Fruit fly (Drosophila melanogaster) whole organism, embryonic: ENCODE data around the gene CG11382.

Experiments
- Antp ChIP-seq: fragments of 200-800 bp; sonication (Bioruptor generic); optimal IDR thresholded peaks from 3 replicates; lab custom pipeline; 2016; ENCODE audit warnings: missing biosample characterization, missing genetic modification characterization
- Bteb2 ChIP-seq: fragments of 200-800 bp; sonication (Bioruptor generic); optimal IDR thresholded peaks from 2 replicates; lab custom pipeline; 2016; ENCODE audit warnings: missing biosample characterization, missing genetic modification characterization
- CG11093 ChIP-seq: fragments of 200-800 bp; sonication (Bioruptor generic); IDR thresholded peaks from 3 replicates; pipeline ENCODE4 v1.3.6; 2022; ENCODE audit warnings: missing biosample characterization, missing genetic modification characterization
- CG12155 ChIP-seq: fragments of 200-800 bp; sonication (Bioruptor generic); optimal IDR thresholded peaks from 3 replicates; lab custom pipeline; 2016; ENCODE audit warnings: missing biosample characterization, missing genetic modification characterization
- CG13123 ChIP-seq: fragments of 200-800 bp; sonication (Bioruptor generic); optimal IDR thresholded peaks from 2 replicates; lab custom pipeline; 2016; ENCODE audit warnings: missing biosample characterization, missing genetic modification characterization
- CG1529 ChIP-seq: fragments of 200-800 bp; sonication (Bioruptor generic); optimal IDR thresholded peaks from 3 replicates; lab custom pipeline; 2018; ENCODE audit warnings: missing biosample characterization, missing genetic modification characterization
- CG15479 ChIP-seq: fragments of 200-800 bp; sonication (Bioruptor generic); optimal IDR thresholded peaks from 3 replicates; lab custom pipeline; 2019; ENCODE audit warnings: missing biosample characterization, mild to moderate bottlenecking, missing genetic modification characterization, moderate library complexity
- CG1603 ChIP-seq: fragments of 200-800 bp; sonication (Bioruptor generic); optimal IDR thresholded peaks from 2 replicates; lab custom pipeline; 2019; ENCODE audit warnings: missing biosample characterization, mild to moderate bottlenecking, missing genetic modification characterization, moderate library complexity
- CG16779 ChIP-seq: fragments of 200-800 bp; sonication (Bioruptor generic); IDR thresholded peaks from 2 replicates; pipeline ENCODE4 v1.3.6; 2022; ENCODE audit warnings: missing biosample characterization, missing genetic modification characterization
- CG16813 ChIP-seq: fragments of 200-800 bp; sonication (Bioruptor generic); IDR thresholded peaks from 3 replicates; pipeline ENCODE4 v1.3.6; 2022; ENCODE audit warnings: missing biosample characterization, missing genetic modification characterization; ENCODE audit not compliant: partially characterized antibody
- CG17328 ChIP-seq: fragments of 200-800 bp; sonication (Bioruptor generic); IDR thresholded peaks from 2 replicates; pipeline ENCODE4 v1.3.6; 2022; ENCODE audit warnings: missing biosample characterization, missing genetic modification characterization
- CG18262 ChIP-seq: fragments of 200-800 bp; optimal IDR thresholded peaks from 3 replicates; lab custom pipeline; 2019; ENCODE audit warnings: missing biosample characterization, mild to moderate bottlenecking, missing genetic modification characterization, moderate library complexity
- CG32532 ChIP-seq: fragments of 200-800 bp; sonication (Bioruptor generic); IDR thresholded peaks from 2 replicates; pipeline ENCODE4 v1.3.6; 2022; ENCODE audit warnings: missing biosample characterization, missing genetic modification characterization
- CG32772 ChIP-seq: fragments of 200-800 bp; sonication (Bioruptor generic); IDR thresholded peaks from 2 replicates; pipeline ENCODE4 v1.3.6; 2022; ENCODE audit warnings: missing biosample characterization, missing genetic modification characterization
- CG43689 ChIP-seq: fragments of 200-800 bp; sonication (Bioruptor generic); IDR thresholded peaks from 2 replicates; pipeline ENCODE4 v1.3.6; 2022; ENCODE audit warnings: missing biosample characterization, missing genetic modification characterization
- CG6813 ChIP-seq: fragments of 200-800 bp; sonication (Bioruptor generic); optimal IDR thresholded peaks from 2 replicates; lab custom pipeline; 2017; ENCODE audit warnings: missing biosample characterization, missing genetic modification characterization, mild to moderate bottlenecking, moderate library complexity, missing genetic modification reagents
- CG7357 ChIP-seq: fragments of 200-800 bp; sonication (Bioruptor generic); IDR thresholded peaks from 3 replicates; pipeline ENCODE4 v1.3.6; 2022; ENCODE audit warnings: missing biosample characterization, missing genetic modification characterization
- CG7987 ChIP-seq: fragments of 200-800 bp; sonication (Bioruptor generic); optimal IDR thresholded peaks from 2 replicates; lab custom pipeline; 2018; ENCODE audit warnings: missing biosample characterization, mild to moderate bottlenecking, missing genetic modification characterization, moderate library complexity
- CG8388 ChIP-seq: fragments of 200-800 bp; sonication (Bioruptor generic); optimal IDR thresholded peaks from 2 replicates; lab custom pipeline; 2019; ENCODE audit warnings: missing biosample characterization, mild to moderate bottlenecking, missing genetic modification characterization, moderate library complexity
- Camta ChIP-seq: fragments of 200-800 bp; sonication (Bioruptor generic); optimal IDR thresholded peaks from 2 replicates; lab custom pipeline; 2016; ENCODE audit warnings: missing biosample characterization, missing genetic modification characterization
- D ChIP-seq, 2 experiments: fragments of 200-800 bp in 1 of 2; fragments of >200 bp in 1 of 2; sonication (Bioruptor generic) in 1 of 2; optimal IDR thresholded peaks; 2 replicates in 1 of 2; 3 replicates in 1 of 2; lab custom pipeline; 2017; ENCODE audit warnings: mild to moderate bottlenecking in 1 of 2, missing biosample characterization in 1 of 2, missing genetic modification characterization in 1 of 2, missing genetic modification reagents in 1 of 2
- HLH54F ChIP-seq: fragments of 200-800 bp; sonication (Bioruptor generic); optimal IDR thresholded peaks from 3 replicates; lab custom pipeline; 2016; ENCODE audit warnings: missing biosample characterization, missing genetic modification characterization
- HmgZ ChIP-seq: fragments of 200-800 bp; sonication (Bioruptor generic); optimal IDR thresholded peaks from 2 replicates; lab custom pipeline; 2018; ENCODE audit warnings: missing biosample characterization, mild to moderate bottlenecking, missing genetic modification characterization
- Hmx ChIP-seq: fragments of 200-800 bp; sonication (Bioruptor generic); optimal IDR thresholded peaks from 2 replicates; lab custom pipeline; 2016; ENCODE audit warnings: missing biosample characterization, missing genetic modification characterization
- Mrtf ChIP-seq: fragments of 200-800 bp; sonication (Bioruptor generic); IDR thresholded peaks from 3 replicates; pipeline ENCODE4 v1.3.6; 2022; ENCODE audit warnings: missing biosample characterization, missing genetic modification characterization
- NFAT ChIP-seq: fragments of 200-800 bp; sonication (Bioruptor generic); IDR thresholded peaks from 2 replicates; pipeline ENCODE4 v1.3.6; 2022; ENCODE audit warnings: missing biosample characterization, missing genetic modification characterization
- Nf-YA ChIP-seq: fragments of 200-800 bp; sonication (Bioruptor generic); IDR thresholded peaks from 2 replicates; pipeline ENCODE4 v1.3.6; 2022; ENCODE audit warnings: missing biosample characterization, missing genetic modification characterization
- Nf-YC ChIP-seq: fragments of 200-800 bp; optimal IDR thresholded peaks from 3 replicates; lab custom pipeline; 2019; ENCODE audit warnings: missing biosample characterization, mild to moderate bottlenecking, missing genetic modification characterization, moderate library complexity
- Rfx ChIP-seq: fragments of 200-800 bp; sonication (Bioruptor generic); IDR thresholded peaks from 2 replicates; pipeline ENCODE4 v1.3.6; 2022; ENCODE audit warnings: missing biosample characterization, missing genetic modification characterization
- Side ChIP-seq: fragments of 200-800 bp; sonication (Bioruptor generic); optimal IDR thresholded peaks from 2 replicates; lab custom pipeline; 2016; ENCODE audit warnings: missing biosample characterization, missing genetic modification characterization
- TFAM ChIP-seq: fragments of 200-800 bp; sonication (Bioruptor generic); optimal IDR thresholded peaks from 2 replicates; lab custom pipeline; 2017; ENCODE audit warnings: missing biosample characterization, missing genetic modification characterization, inconsistent platforms
- amos ChIP-seq: fragments of 200-800 bp; sonication (Bioruptor generic); IDR thresholded peaks from 2 replicates; pipeline ENCODE4 v1.3.6; 2022; ENCODE audit warnings: missing biosample characterization, missing genetic modification characterization; ENCODE audit not compliant: partially characterized antibody
- da ChIP-seq: fragments of 200-800 bp; sonication (Bioruptor generic); optimal IDR thresholded peaks from 2 replicates; lab custom pipeline; 2016; ENCODE audit warnings: missing biosample characterization, missing genetic modification characterization
- dan ChIP-seq: fragments of 200-800 bp; sonication (Bioruptor generic); IDR thresholded peaks from 2 replicates; pipeline ENCODE4 v1.3.6; 2022; ENCODE audit warnings: missing biosample characterization, missing genetic modification characterization
- dm ChIP-seq: fragments of 200-800 bp; sonication (Bioruptor generic); optimal IDR thresholded peaks from 3 replicates; lab custom pipeline; 2016; ENCODE audit warnings: missing biosample characterization, missing genetic modification characterization
- gfzf ChIP-seq: fragments of 200-800 bp; sonication (Bioruptor generic); optimal IDR thresholded peaks from 2 replicates; lab custom pipeline; 2016; ENCODE audit warnings: missing biosample characterization, mild to moderate bottlenecking, missing genetic modification characterization, moderate library complexity
- grau ChIP-seq: fragments of 200-800 bp; optimal IDR thresholded peaks from 3 replicates; lab custom pipeline; 2019; ENCODE audit warnings: missing biosample characterization, mild to moderate bottlenecking, missing genetic modification characterization, moderate library complexity
- grn ChIP-seq: fragments of 200-800 bp; sonication (Bioruptor generic); optimal IDR thresholded peaks from 3 replicates; lab custom pipeline; 2017; ENCODE audit warnings: missing biosample characterization, missing genetic modification characterization
- hb ChIP-seq: fragments of 200-800 bp; sonication (Bioruptor generic); IDR thresholded peaks from 3 replicates; pipeline ENCODE4 v1.3.6; 2022; ENCODE audit warnings: missing biosample characterization, missing genetic modification characterization; ENCODE audit not compliant: partially characterized antibody
- hth ChIP-seq: fragments of >200 bp; optimal IDR thresholded peaks from 2 replicates; lab custom pipeline; 2017; ENCODE audit warnings: inconsistent platforms
- lov ChIP-seq, 2 experiments: fragments of 200-800 bp in 1 of 2; fragments of >200 bp in 1 of 2; sonication (Bioruptor generic) in 1 of 2; IDR thresholded peaks in 1 of 2; optimal IDR thresholded peaks in 1 of 2; 2 replicates in 1 of 2; 3 replicates in 1 of 2; pipeline versions ENCODE4 v1.3.6 to Lab custom; 2017 to 2022; ENCODE audit warnings: missing biosample characterization in 1 of 2, missing genetic modification characterization in 1 of 2
- luna ChIP-seq: fragments of 200-800 bp; sonication (Bioruptor generic); optimal IDR thresholded peaks from 2 replicates; lab custom pipeline; 2016; ENCODE audit warnings: missing biosample characterization, missing genetic modification characterization
- mam ChIP-seq: fragments of 200-800 bp; sonication (Bioruptor generic); optimal IDR thresholded peaks from 3 replicates; lab custom pipeline; 2016; ENCODE audit warnings: missing biosample characterization, missing genetic modification characterization
- mirr ChIP-seq: fragments of 200-800 bp; sonication (Bioruptor generic); optimal IDR thresholded peaks from 3 replicates; lab custom pipeline; 2018; ENCODE audit warnings: missing biosample characterization, mild to moderate bottlenecking, missing genetic modification characterization
- nmo ChIP-seq: fragments of 200-800 bp; sonication (Bioruptor generic); optimal IDR thresholded peaks from 2 replicates; lab custom pipeline; 2018; ENCODE audit warnings: missing biosample characterization, mild to moderate bottlenecking, missing genetic modification characterization, moderate library complexity
- oc ChIP-seq: fragments of 200-800 bp; sonication (Bioruptor generic); optimal IDR thresholded peaks from 2 replicates; lab custom pipeline; 2018; ENCODE audit warnings: missing biosample characterization, mild to moderate bottlenecking, missing genetic modification characterization, moderate library complexity
- pum ChIP-seq: fragments of 200-800 bp; sonication (Bioruptor generic); optimal IDR thresholded peaks from 2 replicates; lab custom pipeline; 2016; ENCODE audit warnings: missing biosample characterization, missing genetic modification characterization
- run ChIP-seq: fragments of 200-800 bp; sonication (Bioruptor generic); optimal IDR thresholded peaks from 3 replicates; lab custom pipeline; 2018; ENCODE audit warnings: missing biosample characterization, mild to moderate bottlenecking, missing genetic modification characterization
- ttk ChIP-seq: fragments of 200-800 bp; sonication (Bioruptor generic); IDR thresholded peaks from 2 replicates; pipeline ENCODE4 v2.1.2; 2022; ENCODE audit warnings: missing biosample characterization, missing genetic modification characterization
- vfl ChIP-seq: fragments of 200-800 bp; sonication (Bioruptor generic); optimal IDR thresholded peaks from 2 replicates; lab custom pipeline; 2016; ENCODE audit warnings: missing biosample characterization, missing genetic modification characterization
- vnd ChIP-seq: fragments of 200-800 bp; sonication (Bioruptor generic); IDR thresholded peaks from 3 replicates; pipeline ENCODE4 v1.3.6; 2022; ENCODE audit warnings: missing biosample characterization, missing genetic modification characterization; ENCODE audit not compliant: partially characterized antibody
- yki ChIP-seq: fragments of >200 bp; optimal IDR thresholded peaks from 3 replicates; lab custom pipeline; 2018

CG11382 gene

DNA sequence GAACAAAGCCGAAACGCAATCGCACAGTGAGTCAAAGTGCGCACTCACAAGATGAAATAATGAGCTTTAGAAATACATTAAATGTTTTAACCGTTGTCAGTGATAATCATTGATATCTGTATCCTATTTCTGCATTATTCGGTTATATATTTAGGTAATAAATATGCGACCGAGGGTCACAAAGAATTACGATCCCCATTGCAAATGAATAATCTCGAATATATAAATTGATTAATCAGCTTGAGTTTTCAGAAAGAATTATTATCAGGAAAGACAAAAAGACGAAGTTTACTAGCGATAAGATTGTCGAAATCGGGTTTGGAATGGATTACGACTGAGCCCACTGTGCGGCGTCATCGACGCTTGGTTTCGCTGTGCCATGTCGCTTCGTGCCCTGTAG is 38.8 kb upstream of the CG11382 start (continued):
- TF ChIP-seq CG12155 (GFP tag; lab: Kevin White, UChicago): peak; percentile 24
- TF ChIP-seq TFAM (GFP tag; lab: Kevin White, UChicago): no peak
- peak; percentile 13 for TF ChIP-seq luna (GFP tag; lab: Kevin White, UChicago)
- peak; percentile 35 for TF ChIP-seq CG8388
- no peak for TF ChIP-seq amos (GFP tag; lab: Robert Waterston, UW)
- TF ChIP-seq CG7987 (GFP tag; lab: Kevin White, UChicago): no peak
- TF ChIP-seq pum (GFP tag; lab: Kevin White, UChicago): no peak
- TF ChIP-seq da (GFP tag; lab: Kevin White, UChicago): no peak
- no peak for TF ChIP-seq CG16813
- TF ChIP-seq CG13123 (GFP tag; lab: Kevin White, UChicago): no peak
- no peak for TF ChIP-seq CG1529
- TF ChIP-seq CG7357: no peak
- TF ChIP-seq Antp (GFP tag; lab: Kevin White, UChicago): no peak
- TF ChIP-seq CG17328: no peak
- no peak for TF ChIP-seq CG43689 (GFP tag; lab: Robert Waterston, UW)
- no peak for TF ChIP-seq dan (GFP tag; lab: Robert Waterston, UW)
- TF ChIP-seq Rfx (GFP tag; lab: Robert Waterston, UW): peak; percentile 49
- no peak for TF ChIP-seq Mrtf (GFP tag; lab: Robert Waterston, UW)
- peak; percentile 8 for TF ChIP-seq vfl (GFP tag; lab: Kevin White, UChicago)
- TF ChIP-seq grn (GFP tag; lab: Kevin White, UChicago): no peak
- TF ChIP-seq gfzf (GFP tag; lab: Kevin White, UChicago): no peak
- no peak for TF ChIP-seq Camta (GFP tag; lab: Kevin White, UChicago)
- no peak for TF ChIP-seq dm (GFP tag; lab: Kevin White, UChicago)
- no peak for TF ChIP-seq ttk (GFP tag; lab: Robert Waterston, UW)
- no peak for TF ChIP-seq Nf-YA (GFP tag; lab: Robert Waterston, UW)
- no peak for TF ChIP-seq CG6813 (GFP tag; lab: Kevin White, UChicago)
- no peak for TF ChIP-seq CG32772 (GFP tag; lab: Robert Waterston, UW)
- no peak for TF ChIP-seq CG11093 (GFP tag; lab: Robert Waterston, UW)
- no peak for TF ChIP-seq D (optimal IDR thresholded peaks at IDR 0.05; lab: Kevin White, UChicago)
- peak; percentile 4 for TF ChIP-seq D (GFP tag; optimal IDR thresholded peaks at IDR 0.05; lab: Kevin White, UChicago)
- no peak for TF ChIP-seq yki
- no peak for TF ChIP-seq lov (optimal IDR thresholded peaks at IDR 0.05; lab: Kevin White, UChicago)
- TF ChIP-seq lov (GFP tag; IDR thresholded peaks at IDR 0.05; lab: Robert Waterston, UW): no peak
- TF ChIP-seq HmgZ (tag; lab: Kevin White, UChicago): peak; percentile 34
- TF ChIP-seq mam: peak; percentile 16
- TF ChIP-seq CG32532 (GFP tag; lab: Robert Waterston, UW): peak; percentile 34
- TF ChIP-seq hth: no peak
- no peak for TF ChIP-seq mirr (GFP tag; lab: Kevin White, UChicago)
- no peak for TF ChIP-seq hb (GFP tag; lab: Robert Waterston, UW)
- TF ChIP-seq Nf-YC (tag; lab: Kevin White, UChicago): peak; percentile 23
- TF ChIP-seq NFAT: no peak
- TF ChIP-seq CG1603: no peak
- no peak for TF ChIP-seq Bteb2
- TF ChIP-seq run (tag; lab: Kevin White, UChicago): no peak
- TF ChIP-seq Hmx (GFP tag; lab: Kevin White, UChicago): no peak
- TF ChIP-seq CG15479 (GFP tag; lab: Kevin White, UChicago): no peak
- TF ChIP-seq vnd (GFP tag; lab: Robert Waterston, UW): no peak
- TF ChIP-seq grau (tag; lab: Kevin White, UChicago): peak; percentile 68
- no peak for TF ChIP-seq oc (tag; lab: Kevin White, UChicago)
- TF ChIP-seq CG18262 (tag; lab: Kevin White, UChicago): peak; percentile 51
- TF ChIP-seq Side (GFP tag; lab: Kevin White, UChicago): no peak
- TF ChIP-seq nmo (GFP tag; lab: Kevin White, UChicago): peak; percentile 57
- TF ChIP-seq HLH54F (GFP tag; lab: Kevin White, UChicago): no peak
- TF ChIP-seq CG16779 (GFP tag; lab: Robert Waterston, UW): no peak
